Fruit fly (Drosophila melanogaster): ENCODE results near the gene mRpL14.

dm6 chrX:2305842-2306300 lies 38.6 kb downstream of the mRpL14 start:
- TF ChIP-seq CG8478 (optimal IDR thresholded peaks at IDR 0.05) (no peak), CTCF (optimal IDR thresholded peaks at IDR 0.05) (no peak)

All from S2 (cell line).